Worm (Caenorhabditis elegans) whole organism, L3 larva: Measurements from ENCODE around the gene F25B5.3.

Experiments
- R02D3.7 ChIP-seq: fragments of 150-350 bp; optimal IDR thresholded peaks from 2 replicates; lab custom pipeline; 2014; ENCODE audit warnings: missing biosample characterization, missing genetic modification characterization
- ZK546.5 ChIP-seq: sonication (generic microtip); optimal IDR thresholded peaks from 2 replicates; lab custom pipeline; 2017; ENCODE audit warnings: missing biosample characterization, missing genetic modification characterization
- aly-2 ChIP-seq: fragments of 150-350 bp; optimal IDR thresholded peaks from 2 replicates; lab custom pipeline; 2014; ENCODE audit warnings: missing biosample characterization, missing genetic modification characterization
- ama-1 ChIP-seq: fragments of 150-350 bp; optimal IDR thresholded peaks from 2 replicates; lab custom pipeline; 2018
- ceh-28 ChIP-seq: fragments of 150-350 bp; optimal IDR thresholded peaks from 2 replicates; lab custom pipeline; 2014; ENCODE audit warnings: missing biosample characterization, missing genetic modification reagents, missing genetic modification characterization
- ceh-82 ChIP-seq: fragments of 150-350 bp; optimal IDR thresholded peaks from 2 replicates; lab custom pipeline; 2014; ENCODE audit warnings: missing biosample characterization, missing genetic modification characterization
- egl-27 ChIP-seq: sonication (generic microtip); optimal IDR thresholded peaks from 4 replicates; lab custom pipeline; 2017; ENCODE audit warnings: missing biosample characterization, missing genetic modification reagents, missing genetic modification characterization
- elt-1 ChIP-seq: fragments of 150-350 bp; optimal IDR thresholded peaks from 2 replicates; lab custom pipeline; 2014; ENCODE audit warnings: missing biosample characterization, missing genetic modification characterization
- elt-2 ChIP-seq: sonication (generic microtip); optimal IDR thresholded peaks from 2 replicates; lab custom pipeline; 2016; ENCODE audit warnings: missing genetic modification reagents, mild to moderate bottlenecking, missing genetic modification characterization, missing compliant biosample characterization
- fkh-2 ChIP-seq: fragments of 150-350 bp; optimal IDR thresholded peaks from 2 replicates; lab custom pipeline; 2014; ENCODE audit warnings: missing biosample characterization, missing genetic modification reagents, missing genetic modification characterization
- fos-1 ChIP-seq: fragments of 150-350 bp; optimal IDR thresholded peaks from 2 replicates; lab custom pipeline; 2014; ENCODE audit warnings: missing biosample characterization, missing genetic modification characterization
- hmg-11 ChIP-seq: sonication (generic microtip); optimal IDR thresholded peaks from 2 replicates; lab custom pipeline; 2016; ENCODE audit warnings: missing genetic modification characterization, missing compliant biosample characterization
- jun-1 ChIP-seq: fragments of 150-350 bp; optimal IDR thresholded peaks from 2 replicates; lab custom pipeline; 2014; ENCODE audit warnings: missing biosample characterization, missing genetic modification reagents, missing genetic modification characterization
- lin-15B ChIP-seq: fragments of 150-350 bp; optimal IDR thresholded peaks from 2 replicates; lab custom pipeline; 2014; ENCODE audit warnings: missing biosample characterization, missing genetic modification characterization
- lin-39 ChIP-seq: fragments of 150-350 bp; optimal IDR thresholded peaks from 2 replicates; lab custom pipeline; 2018; ENCODE audit warnings: missing biosample characterization, missing genetic modification reagents, missing genetic modification characterization
- lsy-12 ChIP-seq: sonication (generic microtip); optimal IDR thresholded peaks from 2 replicates; lab custom pipeline; 2016; ENCODE audit warnings: mild to moderate bottlenecking, missing genetic modification characterization, missing compliant biosample characterization
- mdl-1 ChIP-seq: fragments of 150-350 bp; optimal IDR thresholded peaks from 2 replicates; lab custom pipeline; 2014; ENCODE audit warnings: missing biosample characterization, missing genetic modification characterization
- nfya-1 ChIP-seq: sonication (generic microtip); optimal IDR thresholded peaks from 2 replicates; lab custom pipeline; 2017; ENCODE audit warnings: missing genetic modification characterization, mild to moderate bottlenecking, missing compliant biosample characterization, antibody characterized with exemption, moderate library complexity; ENCODE audit not compliant: insufficient read depth
- nhr-12 ChIP-seq: fragments of 150-350 bp; optimal IDR thresholded peaks from 2 replicates; lab custom pipeline; 2014; ENCODE audit warnings: missing biosample characterization, missing genetic modification characterization
- nhr-23 ChIP-seq: fragments of 150-350 bp; optimal IDR thresholded peaks from 2 replicates; lab custom pipeline; 2014; ENCODE audit warnings: missing biosample characterization, missing genetic modification reagents, missing genetic modification characterization
- nhr-25 ChIP-seq: sonication (generic microtip); optimal IDR thresholded peaks from 2 replicates; lab custom pipeline; 2017; ENCODE audit warnings: missing biosample characterization, missing genetic modification characterization
- nhr-28 ChIP-seq: fragments of 150-350 bp; optimal IDR thresholded peaks from 2 replicates; lab custom pipeline; 2014; ENCODE audit warnings: missing biosample characterization, missing genetic modification characterization
- nhr-43 ChIP-seq: sonication (generic microtip); optimal IDR thresholded peaks from 2 replicates; lab custom pipeline; 2016; ENCODE audit warnings: mild to moderate bottlenecking, missing genetic modification characterization, missing compliant biosample characterization; ENCODE audit not compliant: poor library complexity, severe bottlenecking
- pha-4 ChIP-seq: fragments of 150-350 bp; optimal IDR thresholded peaks from 2 replicates; lab custom pipeline; 2014; ENCODE audit warnings: missing biosample characterization, missing genetic modification reagents, missing genetic modification characterization
- sea-2 ChIP-seq: fragments of 150-350 bp; sonication (generic microtip); optimal IDR thresholded peaks from 4 replicates; lab custom pipeline; 2014; ENCODE audit warnings: missing biosample characterization, missing genetic modification reagents, missing genetic modification characterization
- skn-1 ChIP-seq: fragments of 150-350 bp; optimal IDR thresholded peaks from 2 replicates; lab custom pipeline; 2014; ENCODE audit warnings: missing biosample characterization, missing genetic modification characterization
- snpc-4 ChIP-seq: fragments of 150-350 bp; optimal IDR thresholded peaks from 2 replicates; lab custom pipeline; 2014; ENCODE audit warnings: missing biosample characterization, missing genetic modification characterization
- tbx-2 ChIP-seq: sonication (generic microtip); optimal IDR thresholded peaks from 2 replicates; lab custom pipeline; 2016; ENCODE audit warnings: mild to moderate bottlenecking, missing genetic modification characterization, missing compliant biosample characterization
- unc-39 ChIP-seq: sonication (generic microtip); optimal IDR thresholded peaks from 4 replicates; lab custom pipeline; 2017; ENCODE audit warnings: missing biosample characterization, missing genetic modification characterization
- unc-62 ChIP-seq: fragments of 150-350 bp; sonication (generic microtip); optimal IDR thresholded peaks from 4 replicates; lab custom pipeline; 2014; ENCODE audit warnings: missing biosample characterization, missing genetic modification reagents, missing genetic modification characterization
- zag-1 ChIP-seq: fragments of 150-350 bp; optimal IDR thresholded peaks from 2 replicates; lab custom pipeline; 2014; ENCODE audit warnings: missing biosample characterization, missing genetic modification characterization
- ztf-4 ChIP-seq: fragments of 150-350 bp; optimal IDR thresholded peaks from 2 replicates; lab custom pipeline; 2014; ENCODE audit warnings: missing biosample characterization, missing genetic modification characterization

The F25B5.3 gene

DNA sequence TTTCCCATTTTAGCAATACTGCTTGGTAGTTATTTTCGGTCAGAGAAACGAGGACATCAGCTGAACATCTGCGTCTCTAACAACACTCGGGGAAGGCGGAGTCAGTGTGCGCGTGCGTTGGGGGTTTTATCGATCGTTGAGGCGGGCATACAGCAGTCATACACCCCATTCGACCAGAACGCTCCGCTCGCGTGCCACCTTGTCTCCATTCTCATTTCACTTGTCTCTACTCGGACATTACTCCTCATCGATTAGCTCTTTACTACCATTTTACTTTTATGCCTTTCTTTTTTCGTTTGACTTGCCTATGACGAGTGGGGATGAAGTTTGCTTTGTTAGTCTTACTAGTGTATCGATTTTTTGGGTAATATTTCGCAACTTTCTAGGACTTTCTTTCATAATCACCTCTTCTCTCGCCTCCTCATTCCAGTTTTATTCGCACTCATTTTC, 8.1 kb upstream of the F25B5.3 start (continued):
- TF ChIP-seq unc-62: no peak
- no peak for TF ChIP-seq skn-1 (tag; lab: Kevin White, UChicago)
- no peak for TF ChIP-seq unc-39 (tag; lab: Kevin White, UChicago)
- peak; percentile 78 for TF ChIP-seq nfya-1 (tag; lab: Kevin White, UChicago)
- no peak for TF ChIP-seq egl-27 (tag; lab: Kevin White, UChicago)
- no peak for TF ChIP-seq lin-15B (tag; lab: Kevin White, UChicago)
- TF ChIP-seq elt-2: peak; percentile 52
- no peak for TF ChIP-seq pha-4
- TF ChIP-seq hmg-11 (tag; lab: Kevin White, UChicago): peak; percentile 61
- TF ChIP-seq nhr-28 (tag; lab: Kevin White, UChicago): no peak

DNA sequence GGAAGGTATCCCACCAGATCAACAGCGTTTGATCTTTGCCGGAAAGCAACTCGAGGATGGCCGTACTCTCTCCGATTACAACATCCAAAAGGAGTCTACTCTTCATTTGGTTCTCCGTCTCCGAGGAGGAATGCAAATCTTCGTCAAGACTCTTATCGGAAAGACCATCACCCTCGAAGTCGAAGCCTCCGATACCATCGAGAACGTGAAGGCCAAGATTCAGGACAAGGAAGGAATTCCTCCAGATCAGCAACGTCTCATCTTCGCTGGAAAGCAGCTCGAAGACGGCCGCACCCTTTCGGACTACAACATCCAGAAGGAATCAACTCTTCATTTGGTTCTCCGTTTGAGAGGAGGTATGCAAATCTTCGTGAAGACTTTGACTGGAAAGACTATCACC, 6.6 kb upstream of the F25B5.3 start:
- peak; percentile 90 for TF ChIP-seq ama-1
- TF ChIP-seq aly-2 (tag; lab: Kevin White, UChicago): no peak
- no peak for TF ChIP-seq skn-1 (tag; lab: Kevin White, UChicago)

DNA sequence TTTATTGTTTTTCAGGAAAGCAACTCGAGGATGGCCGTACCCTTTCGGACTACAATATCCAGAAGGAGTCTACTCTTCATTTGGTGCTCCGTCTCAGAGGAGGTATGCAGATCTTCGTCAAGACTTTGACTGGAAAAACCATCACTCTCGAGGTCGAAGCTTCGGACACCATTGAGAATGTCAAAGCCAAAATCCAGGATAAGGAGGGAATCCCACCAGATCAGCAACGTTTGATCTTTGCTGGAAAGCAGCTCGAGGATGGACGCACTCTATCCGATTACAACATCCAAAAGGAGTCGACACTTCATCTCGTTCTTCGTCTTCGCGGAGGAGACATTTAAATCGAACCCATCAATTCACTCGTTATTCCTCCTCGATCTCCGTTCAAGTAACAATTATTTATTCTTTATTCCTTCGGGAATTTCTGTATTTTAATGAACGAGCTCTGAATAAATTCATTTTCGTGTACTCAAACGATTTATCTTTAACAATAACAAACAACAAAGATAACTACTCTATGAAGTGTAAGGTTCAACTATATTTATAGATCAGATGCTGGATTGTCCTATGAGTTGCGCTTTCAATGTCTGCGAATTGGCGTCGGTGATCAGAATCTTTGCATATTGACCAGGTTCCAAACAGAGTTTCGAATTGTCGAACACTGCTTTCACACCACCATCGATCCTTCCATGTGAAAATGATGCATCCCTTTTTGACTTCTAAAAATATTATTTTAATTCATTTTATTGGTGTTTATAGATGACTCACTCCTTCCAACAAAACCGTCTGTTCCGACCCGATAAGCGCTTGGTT, 5.1 kb upstream of the F25B5.3 start:
- no peak for TF ChIP-seq lin-15B (tag; lab: Kevin White, UChicago)
- TF ChIP-seq ama-1: peak; percentile 98
- no peak for TF ChIP-seq ZK546.5
- TF ChIP-seq hmg-11 (tag; lab: Kevin White, UChicago): peak; percentile 16
- TF ChIP-seq lsy-12 (tag; lab: Kevin White, UChicago): peak; percentile 73
- TF ChIP-seq lin-39 (tag; lab: Kevin White, UChicago): no peak
- peak; percentile 83 for TF ChIP-seq ztf-4 (tag; lab: Kevin White, UChicago)
- TF ChIP-seq tbx-2 (tag; lab: Kevin White, UChicago): peak; percentile 70
- peak; percentile 21 for TF ChIP-seq elt-1 (tag; lab: Kevin White, UChicago)
- peak; percentile 34 for TF ChIP-seq R02D3.7 (tag; lab: Kevin White, UChicago)
- peak; percentile 45 for TF ChIP-seq nfya-1 (tag; lab: Kevin White, UChicago)
- peak; percentile 50 for TF ChIP-seq ceh-82 (tag; lab: Kevin White, UChicago)
- peak; percentile 92 for TF ChIP-seq nhr-43
- peak; percentile 57 for TF ChIP-seq jun-1
- TF ChIP-seq pha-4: peak; percentile 23
- no peak for TF ChIP-seq snpc-4 (tag; lab: Kevin White, UChicago)
- TF ChIP-seq nhr-23 (tag; lab: Kevin White, UChicago): peak; percentile 75
- no peak for TF ChIP-seq sea-2 (GFP tag; lab: Kevin White, UChicago)
- peak; percentile 55 for TF ChIP-seq elt-2
- peak; percentile 32 for TF ChIP-seq nhr-25 (tag; lab: Kevin White, UChicago)

DNA sequence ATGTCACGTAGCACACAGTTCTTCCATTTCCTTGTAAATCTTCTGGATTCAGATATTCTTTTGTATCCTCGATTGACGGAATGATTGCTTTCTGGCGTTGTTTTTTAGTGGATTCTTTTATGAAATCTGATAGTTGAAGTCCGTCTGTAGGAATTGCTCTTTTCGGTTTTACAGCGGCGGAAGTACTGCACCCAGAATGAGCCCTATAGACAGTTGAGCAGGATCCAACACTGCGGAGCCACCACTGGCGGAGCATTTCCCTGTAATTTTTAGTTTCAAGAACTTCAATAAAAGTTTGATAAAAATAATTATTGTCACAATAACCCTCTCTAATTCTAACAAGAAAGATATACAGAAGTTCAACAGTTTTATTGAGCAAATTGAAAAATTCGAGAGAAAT, 2.8 kb upstream of the F25B5.3 start, which contains the start of gene F25B5.5:
TSS of gene F25B5.5 (minus strand) at position 260 of the 400 bp plus-strand sequence.
- peak; percentile 1 for TF ChIP-seq nhr-43
- peak; percentile 84 for TF ChIP-seq ama-1
- no peak for TF ChIP-seq zag-1

DNA sequence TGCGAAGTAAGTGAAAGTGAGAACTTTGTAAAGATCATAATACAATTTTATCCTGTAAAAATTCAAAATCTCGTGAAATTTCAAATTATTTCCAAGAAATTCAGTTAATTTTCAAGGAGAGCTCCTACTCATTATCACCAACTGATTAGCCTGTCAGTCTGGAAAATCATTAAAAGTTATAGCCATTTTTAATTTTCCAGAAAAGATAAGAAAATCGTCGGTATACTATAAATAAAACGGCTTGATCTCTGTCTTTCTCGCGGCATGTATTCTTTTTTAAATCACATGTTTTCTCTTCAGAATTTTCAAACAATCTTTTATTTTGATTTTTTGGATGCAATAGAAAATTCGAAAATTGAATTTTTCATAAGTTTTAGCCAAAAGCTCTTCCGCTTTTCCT, 303 bp downstream of the F25B5.3 start:
- no peak for TF ChIP-seq mdl-1 (tag; lab: Kevin White, UChicago)
- TF ChIP-seq fos-1 (tag; lab: Kevin White, UChicago): no peak
- no peak for TF ChIP-seq ceh-82 (tag; lab: Kevin White, UChicago)
- no peak for TF ChIP-seq fkh-2 (tag; lab: Kevin White, UChicago)
- no peak for TF ChIP-seq ZK546.5
- TF ChIP-seq elt-2: peak; percentile 50
- no peak for TF ChIP-seq ceh-28 (tag; lab: Kevin White, UChicago)
- no peak for TF ChIP-seq nhr-23 (tag; lab: Kevin White, UChicago)
- no peak for TF ChIP-seq nhr-12
- TF ChIP-seq, all 47 proteins: peak for 1
